Worm (Caenorhabditis elegans) whole organism, young adult: Measurements from ENCODE around the gene B0024.15.

ENCODE experiments used
- aptf-3 ChIP-seq: fragments of 200-800 bp; sonication (Bioruptor generic); IDR thresholded peaks from 2 replicates; pipeline ENCODE4 v1.3.6; 2022; ENCODE audit warnings: missing genetic modification characterization, missing compliant biosample characterization
- pha-4 ChIP-seq: fragments of 150-350 bp; sonication (generic microtip); optimal IDR thresholded peaks from 2 replicates; lab custom pipeline; 2014; ENCODE audit warnings: missing biosample characterization, missing genetic modification reagents, missing genetic modification characterization

- no peak for TF ChIP-seq aptf-3
- TF ChIP-seq pha-4 (tag; lab: Kevin White, UChicago), result no peak
Observed at ce11 chrV:10248255-10248979, 41.4 kb upstream of the B0024.15 start, which contains the start of gene akt-1.
